Fruit fly (Drosophila melanogaster) whole organism, embryonic: ENCODE data around the gene Elp5.
A peak's percentile ranks its signal among the peaks of the same experiment; 100 is the strongest.

ENCODE experiments used
- Antp ChIP-seq: fragments of 200-800 bp; sonication (Bioruptor generic); optimal IDR thresholded peaks from 3 replicates; lab custom pipeline; 2016; ENCODE audit warnings: missing biosample characterization, missing genetic modification characterization
- CG10565 ChIP-seq: fragments of 200-800 bp; sonication (Bioruptor generic); optimal IDR thresholded peaks from 3 replicates; lab custom pipeline; 2016; ENCODE audit warnings: missing biosample characterization, mild to moderate bottlenecking, missing genetic modification characterization
- CG11504 ChIP-seq: fragments of 200-800 bp; sonication (Bioruptor generic); optimal IDR thresholded peaks from 3 replicates; lab custom pipeline; 2019; ENCODE audit warnings: missing biosample characterization, mild to moderate bottlenecking, missing genetic modification characterization, moderate library complexity
- CG11696 ChIP-seq: fragments of 200-800 bp; sonication (Bioruptor generic); IDR thresholded peaks from 2 replicates; pipeline ENCODE4 v1.3.6; 2022; ENCODE audit warnings: missing biosample characterization, missing genetic modification characterization
- CG12104 ChIP-seq: fragments of 200-800 bp; sonication (Bioruptor generic); optimal IDR thresholded peaks from 3 replicates; lab custom pipeline; 2016; ENCODE audit warnings: missing biosample characterization, missing genetic modification characterization
- CG12219 ChIP-seq: fragments of 200-800 bp; sonication (Bioruptor generic); optimal IDR thresholded peaks from 3 replicates; lab custom pipeline; 2018; ENCODE audit warnings: missing biosample characterization, mild to moderate bottlenecking, missing genetic modification characterization
- CG12744 ChIP-seq: fragments of 200-800 bp; sonication (Bioruptor generic); optimal IDR thresholded peaks from 2 replicates; lab custom pipeline; 2016; ENCODE audit warnings: missing biosample characterization, missing genetic modification characterization
- CG13894 ChIP-seq: fragments of 200-800 bp; sonication (Bioruptor generic); optimal IDR thresholded peaks from 3 replicates; lab custom pipeline; 2018; ENCODE audit warnings: missing biosample characterization, mild to moderate bottlenecking, missing genetic modification characterization, moderate library complexity
- CG14667 ChIP-seq: fragments of 200-800 bp; sonication (Bioruptor generic); IDR thresholded peaks from 2 replicates; pipeline ENCODE4 v1.3.6; 2022; ENCODE audit warnings: missing biosample characterization, missing genetic modification characterization
- CG15011 ChIP-seq: fragments of 200-800 bp; sonication (Bioruptor generic); optimal IDR thresholded peaks from 3 replicates; lab custom pipeline; 2018; ENCODE audit warnings: missing biosample characterization, mild to moderate bottlenecking, missing genetic modification characterization
- CG1529 ChIP-seq: fragments of 200-800 bp; sonication (Bioruptor generic); optimal IDR thresholded peaks from 3 replicates; lab custom pipeline; 2018; ENCODE audit warnings: missing biosample characterization, missing genetic modification characterization
- CG15479 ChIP-seq: fragments of 200-800 bp; sonication (Bioruptor generic); optimal IDR thresholded peaks from 3 replicates; lab custom pipeline; 2019; ENCODE audit warnings: missing biosample characterization, mild to moderate bottlenecking, missing genetic modification characterization, moderate library complexity
- CG15514 ChIP-seq: fragments of 200-800 bp; sonication (Bioruptor generic); optimal IDR thresholded peaks from 3 replicates; lab custom pipeline; 2017; ENCODE audit warnings: missing biosample characterization, missing genetic modification characterization, mild to moderate bottlenecking, moderate library complexity, missing genetic modification reagents
- CG16813 ChIP-seq: fragments of 200-800 bp; sonication (Bioruptor generic); IDR thresholded peaks from 3 replicates; pipeline ENCODE4 v1.3.6; 2022; ENCODE audit warnings: missing biosample characterization, missing genetic modification characterization; ENCODE audit not compliant: partially characterized antibody
- CG16863 ChIP-seq: fragments of 200-800 bp; sonication (Bioruptor generic); optimal IDR thresholded peaks from 3 replicates; lab custom pipeline; 2016; ENCODE audit warnings: missing biosample characterization, missing genetic modification characterization
- CG18011 ChIP-seq: fragments of 200-800 bp; sonication (Bioruptor generic); optimal IDR thresholded peaks from 2 replicates; lab custom pipeline; 2017; ENCODE audit warnings: missing biosample characterization, missing genetic modification characterization, mild to moderate bottlenecking, moderate library complexity, missing genotype
- CG2129 ChIP-seq: fragments of 200-800 bp; sonication (Bioruptor generic); IDR thresholded peaks from 2 replicates; pipeline ENCODE4 v1.3.6; 2022; ENCODE audit warnings: missing biosample characterization, missing genetic modification characterization; ENCODE audit not compliant: partially characterized antibody
- CG3065 ChIP-seq: fragments of 200-800 bp; sonication (Bioruptor generic); optimal IDR thresholded peaks from 2 replicates; lab custom pipeline; 2016; ENCODE audit warnings: missing biosample characterization, missing genetic modification characterization
- CG34422 ChIP-seq: fragments of 200-800 bp; sonication (Bioruptor generic); IDR thresholded peaks from 3 replicates; pipeline ENCODE4 v1.3.6; 2022; ENCODE audit warnings: missing biosample characterization, missing genetic modification characterization
- CG3726 ChIP-seq: fragments of 200-800 bp; sonication (Bioruptor generic); IDR thresholded peaks from 3 replicates; pipeline ENCODE4, ENCODE4 v1.3.6; 2022; ENCODE audit warnings: missing biosample characterization, missing genetic modification characterization
- CG4360 ChIP-seq: fragments of 200-800 bp; sonication (Bioruptor generic); IDR thresholded peaks from 2 replicates; pipeline ENCODE4 v1.3.6; 2022; ENCODE audit warnings: missing biosample characterization, missing genetic modification characterization
- CG4707 ChIP-seq: fragments of 200-800 bp; sonication (Bioruptor generic); optimal IDR thresholded peaks from 2 replicates; lab custom pipeline; 2018; ENCODE audit warnings: missing biosample characterization, mild to moderate bottlenecking, missing genetic modification characterization, moderate library complexity
- CG6654 ChIP-seq: fragments of 200-800 bp; sonication (Bioruptor generic); optimal IDR thresholded peaks from 2 replicates; lab custom pipeline; 2017; ENCODE audit warnings: missing biosample characterization, mild to moderate bottlenecking, missing genetic modification characterization
- CG6813 ChIP-seq: fragments of 200-800 bp; sonication (Bioruptor generic); optimal IDR thresholded peaks from 2 replicates; lab custom pipeline; 2017; ENCODE audit warnings: missing biosample characterization, missing genetic modification characterization, mild to moderate bottlenecking, moderate library complexity, missing genetic modification reagents
- CG7963 ChIP-seq: fragments of 200-800 bp; sonication (Bioruptor generic); IDR thresholded peaks from 3 replicates; pipeline ENCODE4 v1.3.6; 2022; ENCODE audit warnings: missing biosample characterization, missing genetic modification characterization; ENCODE audit not compliant: partially characterized antibody
- CG8089 ChIP-seq: fragments of 200-800 bp; sonication (Bioruptor generic); optimal IDR thresholded peaks from 3 replicates; lab custom pipeline; 2016; ENCODE audit warnings: missing biosample characterization, missing genetic modification characterization
- CG9727 ChIP-seq: fragments of 200-800 bp; sonication (Bioruptor generic); optimal IDR thresholded peaks from 3 replicates; lab custom pipeline; 2017; ENCODE audit warnings: missing biosample characterization, mild to moderate bottlenecking, missing genetic modification characterization
- CG9932 ChIP-seq: fragments of 200-800 bp; sonication (Bioruptor generic); IDR thresholded peaks from 2 replicates; pipeline ENCODE4 v1.3.6; 2022; ENCODE audit warnings: missing biosample characterization, missing genetic modification characterization
- CkIIα-i1 ChIP-seq: fragments of 200-800 bp; sonication (Bioruptor generic); IDR thresholded peaks from 2 replicates; pipeline ENCODE4 v1.3.6; 2022; ENCODE audit warnings: missing biosample characterization, missing genetic modification characterization
- CoRest ChIP-seq: fragments of 200-800 bp; sonication (Bioruptor generic); optimal IDR thresholded peaks from 3 replicates; lab custom pipeline; 2018; ENCODE audit warnings: missing biosample characterization, mild to moderate bottlenecking, missing genetic modification characterization, moderate library complexity
- D19A ChIP-seq: fragments of 200-800 bp; optimal IDR thresholded peaks from 3 replicates; lab custom pipeline; 2019; ENCODE audit warnings: missing biosample characterization, mild to moderate bottlenecking, missing genetic modification characterization, moderate library complexity
- ERR ChIP-seq: fragments of 200-800 bp; sonication (Bioruptor generic); optimal IDR thresholded peaks from 2 replicates; lab custom pipeline; 2016; ENCODE audit warnings: missing biosample characterization, missing genetic modification characterization
- Fer1 ChIP-seq: fragments of 200-800 bp; sonication (Bioruptor generic); optimal IDR thresholded peaks from 2 replicates; lab custom pipeline; 2017; ENCODE audit warnings: missing biosample characterization, mild to moderate bottlenecking, missing genetic modification characterization
- HLH3B ChIP-seq: fragments of 200-800 bp; sonication (Bioruptor generic); IDR thresholded peaks from 2 replicates; pipeline ENCODE4 v1.3.6; 2022; ENCODE audit warnings: missing biosample characterization, missing genetic modification characterization
- HmgD ChIP-seq: fragments of 200-800 bp; sonication (Bioruptor generic); optimal IDR thresholded peaks from 3 replicates; lab custom pipeline; 2016; ENCODE audit warnings: missing biosample characterization, missing genetic modification characterization
- Jarid2 ChIP-seq: fragments of 200-800 bp; sonication (Bioruptor generic); optimal IDR thresholded peaks from 3 replicates; lab custom pipeline; 2017; ENCODE audit warnings: mild to moderate bottlenecking, missing biosample characterization, missing genetic modification reagents, missing genetic modification characterization
- Lhr ChIP-seq: fragments of 200-800 bp; sonication (Bioruptor generic); optimal IDR thresholded peaks from 3 replicates; lab custom pipeline; 2017; ENCODE audit warnings: mild to moderate bottlenecking, missing biosample characterization, missing genetic modification reagents, missing genetic modification characterization
- Lpt ChIP-seq: fragments of >200 bp; optimal IDR thresholded peaks from 2 replicates; lab custom pipeline; 2018; ENCODE audit warnings: missing biosample characterization, missing genetic modification characterization
- Myb ChIP-seq: fragments of 200-800 bp; sonication (Bioruptor generic); optimal IDR thresholded peaks from 2 replicates; lab custom pipeline; 2016; ENCODE audit warnings: missing biosample characterization, missing genetic modification characterization
- Pdp1 ChIP-seq, 2 experiments: fragments of 200-800 bp; sonication (Bioruptor generic); optimal IDR thresholded peaks; 3 replicates each; lab custom pipeline; 2016; ENCODE audit warnings: missing biosample characterization in 2 of 2, missing genetic modification characterization in 2 of 2, mild to moderate bottlenecking in 1 of 2, moderate library complexity in 1 of 2
- Stat92E ChIP-seq, 3 experiments: fragments of >200 bp in 2 of 3; fragments of 200-800 bp in 1 of 3; sonication (Bioruptor generic) in 1 of 3; optimal IDR thresholded peaks; 2 replicates each; lab custom pipeline; 2017 to 2019; ENCODE audit warnings: missing biosample characterization in 3 of 3, missing genetic modification characterization in 3 of 3, mild to moderate bottlenecking in 1 of 3, moderate library complexity in 1 of 3
- ac ChIP-seq: fragments of 200-800 bp; sonication (Bioruptor generic); optimal IDR thresholded peaks from 3 replicates; lab custom pipeline; 2017; ENCODE audit warnings: missing biosample characterization, mild to moderate bottlenecking, missing genetic modification characterization
- amos ChIP-seq: fragments of 200-800 bp; sonication (Bioruptor generic); IDR thresholded peaks from 2 replicates; pipeline ENCODE4 v1.3.6; 2022; ENCODE audit warnings: missing biosample characterization, missing genetic modification characterization; ENCODE audit not compliant: partially characterized antibody
- cg ChIP-seq: fragments of 200-800 bp; sonication (Bioruptor generic); optimal IDR thresholded peaks from 3 replicates; lab custom pipeline; 2019; ENCODE audit warnings: missing biosample characterization, mild to moderate bottlenecking, missing genetic modification characterization, moderate library complexity
- chif ChIP-seq, 2 experiments: fragments of 200-800 bp; sonication (Bioruptor generic); optimal IDR thresholded peaks; 3 replicates each; lab custom pipeline; 2016; ENCODE audit warnings: missing biosample characterization in 2 of 2, missing genetic modification characterization in 2 of 2
- dati ChIP-seq: fragments of 200-800 bp; sonication (Bioruptor generic); IDR thresholded peaks from 2 replicates; pipeline ENCODE4 v1.3.6; 2022; ENCODE audit warnings: missing biosample characterization, missing genetic modification characterization
- her ChIP-seq: fragments of 200-800 bp; sonication (Bioruptor generic); optimal IDR thresholded peaks from 2 replicates; lab custom pipeline; 2016; ENCODE audit warnings: missing biosample characterization, missing genetic modification characterization
- hth ChIP-seq: fragments of >200 bp; optimal IDR thresholded peaks from 2 replicates; lab custom pipeline; 2017; ENCODE audit warnings: inconsistent platforms
- pnt ChIP-seq: fragments of 200-800 bp; sonication (Bioruptor generic); optimal IDR thresholded peaks from 3 replicates; lab custom pipeline; 2016; ENCODE audit warnings: missing biosample characterization, missing genetic modification characterization
- ttk ChIP-seq: fragments of 200-800 bp; sonication (Bioruptor generic); IDR thresholded peaks from 2 replicates; pipeline ENCODE4 v2.1.2; 2022; ENCODE audit warnings: missing biosample characterization, missing genetic modification characterization
- zen2 ChIP-seq: fragments of 200-800 bp; sonication (Bioruptor generic); IDR thresholded peaks from 3 replicates; pipeline ENCODE4 v1.3.6; 2022; ENCODE audit warnings: missing biosample characterization, missing genetic modification characterization; ENCODE audit not compliant: partially characterized antibody

Gene Elp5

dm6 chr3L:2237034-2237433 lies 20.2 kb upstream of the Elp5 start, which contains the start of gene CG9018 (continued):
- TF ChIP-seq ac (GFP tag; lab: Kevin White, UChicago) = no peak
- no peak for TF ChIP-seq CG11504
- TF ChIP-seq CG15479 = no peak
- peak; percentile 42 for TF ChIP-seq HmgD (GFP tag; lab: Kevin White, UChicago)
- 0 out of 3 replicates have a peak, but pooled peaks have one; percentile 30 for TF ChIP-seq CG34422
- TF ChIP-seq CG8089 (GFP tag; lab: Kevin White, UChicago) = no peak
- no peak for TF ChIP-seq Lpt (GFP tag; lab: Kevin White, UChicago)
- no peak for TF ChIP-seq CG16863 (GFP tag; lab: Kevin White, UChicago)
- TF ChIP-seq CG2129 (GFP tag; lab: Robert Waterston, UW) = no peak
- TF ChIP-seq hth (lab: Kevin White, UChicago) = no peak
- TF ChIP-seq ttk = no peak
- TF ChIP-seq HLH3B (GFP tag; lab: Robert Waterston, UW) = no peak
- TF ChIP-seq amos (GFP tag; lab: Robert Waterston, UW) = 0 out of 2 replicates have a peak, but pooled peaks have one; percentile 21
- no peak for TF ChIP-seq CG16813 (GFP tag; lab: Robert Waterston, UW)
- TF ChIP-seq Jarid2 (GFP tag; lab: Kevin White, UChicago) = no peak
- no peak for TF ChIP-seq CG3726
- no peak for TF ChIP-seq CG9932 (GFP tag; lab: Robert Waterston, UW)
- TF ChIP-seq CG7963 (GFP tag; lab: Robert Waterston, UW) = 0 out of 3 replicates have a peak, but pooled peaks have one; percentile 16
- TF ChIP-seq ERR (GFP tag; lab: Kevin White, UChicago) = no peak
- peak; percentile 79 for TF ChIP-seq Lhr
- no peak for TF ChIP-seq her (GFP tag; lab: Kevin White, UChicago)
- no peak for TF ChIP-seq CG18011 (GFP tag; lab: Kevin White, UChicago)
- no peak for TF ChIP-seq CG14667 (GFP tag; lab: Robert Waterston, UW)
- TF ChIP-seq Pdp1 (GFP tag; optimal IDR thresholded peaks at IDR 0.05; lab: Kevin White, UChicago) = no peak
- TF ChIP-seq CG4707 (GFP tag; lab: Kevin White, UChicago) = no peak
- no peak for TF ChIP-seq CG12104
- no peak for TF ChIP-seq dati
- TF ChIP-seq CG10565 (GFP tag; lab: Kevin White, UChicago) = no peak
- TF ChIP-seq Myb = peak; percentile 72
- TF ChIP-seq CG6654 (GFP tag; lab: Kevin White, UChicago) = no peak
- TF ChIP-seq Stat92E (GFP tag; optimal IDR thresholded peaks at IDR 0.05; lab: Kevin White, UChicago) = peak in 1 of 3 experiments; percentile 9
- no peak for TF ChIP-seq pnt (GFP tag; lab: Kevin White, UChicago)
- TF ChIP-seq CG15514 (GFP tag; lab: Kevin White, UChicago) = peak; percentile 48
- TF ChIP-seq CoRest (tag; lab: Kevin White, UChicago) = peak; percentile 56
- no peak for TF ChIP-seq CkIIα-i1 (GFP tag; lab: Robert Waterston, UW)
- TF ChIP-seq CG4360 (GFP tag; lab: Robert Waterston, UW) = no peak
- no peak for TF ChIP-seq D19A
- no peak for TF ChIP-seq CG1529
- no peak for TF ChIP-seq CG12744 (GFP tag; lab: Kevin White, UChicago)
- TF ChIP-seq CG15011 (GFP tag; lab: Kevin White, UChicago) = no peak
- no peak for TF ChIP-seq Fer1
- TF ChIP-seq chif (GFP tag; optimal IDR thresholded peaks at IDR 0.05; lab: Kevin White, UChicago) = no peak
- no peak for TF ChIP-seq CG12219 (GFP tag; lab: Kevin White, UChicago)
- TF ChIP-seq CG6813 (GFP tag; lab: Kevin White, UChicago) = no peak
- no peak for TF ChIP-seq CG3065 (GFP tag; lab: Kevin White, UChicago)
- TF ChIP-seq cg (GFP tag; lab: Kevin White, UChicago) = no peak
- no peak for TF ChIP-seq Antp (GFP tag; lab: Kevin White, UChicago)
- no peak for TF ChIP-seq CG13894 (tag; lab: Kevin White, UChicago)
- TF ChIP-seq CG9727 (GFP tag; lab: Kevin White, UChicago) = no peak
- TF ChIP-seq CG11696 (GFP tag; lab: Robert Waterston, UW) = no peak
- no peak for TF ChIP-seq zen2
